Fruit fly (Drosophila melanogaster) whole organism, prepupa: ENCODE measurements around the gene CNMa.

Experiments
- Blimp-1 ChIP-seq: fragments of 200-800 bp; sonication (Bioruptor generic); optimal IDR thresholded peaks from 3 replicates; lab custom pipeline; 2017; ENCODE audit warnings: missing biosample characterization, missing genetic modification characterization, mild to moderate bottlenecking, moderate library complexity, missing genetic modification reagents
- CG10631 ChIP-seq: fragments of 200-800 bp; sonication (Bioruptor generic); optimal IDR thresholded peaks from 2 replicates; lab custom pipeline; 2016; ENCODE audit warnings: missing biosample characterization, missing genetic modification characterization
- CG10669 ChIP-seq: fragments of 200-800 bp; sonication (Bioruptor generic); optimal IDR thresholded peaks from 3 replicates; lab custom pipeline; 2018; ENCODE audit warnings: missing biosample characterization, mild to moderate bottlenecking, missing genetic modification characterization, moderate library complexity
- CG11294 ChIP-seq: fragments of 200-800 bp; sonication (Bioruptor generic); IDR thresholded peaks from 2 replicates; pipeline ENCODE4 v1.3.6; 2022; ENCODE audit warnings: missing biosample characterization, missing genetic modification characterization
- CG11902 ChIP-seq: fragments of 200-800 bp; sonication (Bioruptor generic); optimal IDR thresholded peaks from 3 replicates; lab custom pipeline; 2016; ENCODE audit warnings: missing biosample characterization, missing genetic modification characterization
- CG1621 ChIP-seq: fragments of 200-800 bp; sonication (Bioruptor generic); optimal IDR thresholded peaks from 3 replicates; lab custom pipeline; 2018; ENCODE audit warnings: missing biosample characterization, mild to moderate bottlenecking, missing genetic modification characterization
- CG16779 ChIP-seq: fragments of 200-800 bp; sonication (Bioruptor generic); optimal IDR thresholded peaks from 3 replicates; lab custom pipeline; 2017; ENCODE audit warnings: missing biosample characterization, mild to moderate bottlenecking, missing genetic modification characterization
- CG3032 ChIP-seq: fragments of 200-800 bp; optimal IDR thresholded peaks from 2 replicates; lab custom pipeline; 2019; ENCODE audit warnings: missing biosample characterization, mild to moderate bottlenecking, missing genetic modification characterization, moderate library complexity
- CG31627 ChIP-seq: fragments of 200-800 bp; sonication (Bioruptor generic); optimal IDR thresholded peaks from 3 replicates; lab custom pipeline; 2016; ENCODE audit warnings: missing biosample characterization, missing genetic modification characterization
- CG34406 ChIP-seq: fragments of 200-800 bp; sonication (Bioruptor generic); optimal IDR thresholded peaks from 3 replicates; lab custom pipeline; 2016; ENCODE audit warnings: missing biosample characterization, missing genetic modification characterization
- CG3919 ChIP-seq: fragments of 200-800 bp; sonication (Bioruptor generic); optimal IDR thresholded peaks from 3 replicates; lab custom pipeline; 2016; ENCODE audit warnings: missing biosample characterization, missing genetic modification characterization
- CG4318 ChIP-seq: fragments of 200-800 bp; sonication (Bioruptor generic); optimal IDR thresholded peaks from 3 replicates; lab custom pipeline; 2017; ENCODE audit warnings: missing biosample characterization, mild to moderate bottlenecking, missing genetic modification characterization
- CG6792 ChIP-seq: fragments of 200-800 bp; sonication (Bioruptor generic); optimal IDR thresholded peaks from 3 replicates; lab custom pipeline; 2016; ENCODE audit warnings: missing biosample characterization, missing genetic modification characterization
- CG6808 ChIP-seq: fragments of 200-800 bp; sonication (Bioruptor generic); optimal IDR thresholded peaks from 3 replicates; lab custom pipeline; 2017; ENCODE audit warnings: missing biosample characterization, missing genetic modification characterization, mild to moderate bottlenecking, moderate library complexity, missing genetic modification reagents
- CG6854 ChIP-seq: fragments of 200-800 bp; sonication (Bioruptor generic); optimal IDR thresholded peaks from 2 replicates; lab custom pipeline; 2017; ENCODE audit warnings: missing biosample characterization, mild to moderate bottlenecking, missing genetic modification characterization
- CG7368 ChIP-seq: fragments of 200-800 bp; sonication (Bioruptor generic); optimal IDR thresholded peaks from 3 replicates; lab custom pipeline; 2016; ENCODE audit warnings: missing biosample characterization, missing genetic modification characterization
- CG8119 ChIP-seq: fragments of 200-800 bp; sonication (Bioruptor generic); IDR thresholded peaks from 3 replicates; pipeline ENCODE4 v1.3.6; 2022; ENCODE audit warnings: missing biosample characterization, missing genetic modification characterization
- CG8319 ChIP-seq: fragments of 200-800 bp; sonication (Bioruptor generic); optimal IDR thresholded peaks from 3 replicates; lab custom pipeline; 2016; ENCODE audit warnings: missing biosample characterization, missing genetic modification characterization
- CG8632 ChIP-seq: fragments of 200-800 bp; sonication (Bioruptor generic); optimal IDR thresholded peaks from 3 replicates; lab custom pipeline; 2016; ENCODE audit warnings: missing biosample characterization, missing genetic modification characterization
- CG9139 ChIP-seq: fragments of 200-800 bp; sonication (Bioruptor generic); optimal IDR thresholded peaks from 3 replicates; lab custom pipeline; 2017; ENCODE audit warnings: missing biosample characterization, mild to moderate bottlenecking, missing genetic modification characterization
- Eip75B ChIP-seq: fragments of 200-800 bp; sonication (Bioruptor generic); optimal IDR thresholded peaks from 3 replicates; lab custom pipeline; 2016; ENCODE audit warnings: missing biosample characterization, missing genetic modification characterization
- Ets21C ChIP-seq: fragments of 200-800 bp; sonication (Bioruptor generic); optimal IDR thresholded peaks from 3 replicates; lab custom pipeline; 2016; ENCODE audit warnings: missing biosample characterization, missing genetic modification characterization
- Ets96B ChIP-seq: fragments of 200-800 bp; optimal IDR thresholded peaks from 2 replicates; lab custom pipeline; 2019; ENCODE audit warnings: missing biosample characterization, mild to moderate bottlenecking, missing genetic modification characterization, moderate library complexity
- Hr38 ChIP-seq: sonication (Bioruptor generic); optimal IDR thresholded peaks from 2 replicates; lab custom pipeline; 2016; ENCODE audit warnings: missing biosample characterization, missing genetic modification characterization
- Hr39 ChIP-seq: fragments of 200-800 bp; sonication (Bioruptor generic); optimal IDR thresholded peaks from 2 replicates; lab custom pipeline; 2016; ENCODE audit warnings: missing biosample characterization, missing genetic modification characterization
- Hr4 ChIP-seq: fragments of 200-800 bp; sonication (Bioruptor generic); optimal IDR thresholded peaks from 3 replicates; lab custom pipeline; 2016; ENCODE audit warnings: missing biosample characterization, missing genetic modification characterization
- Lpt ChIP-seq: fragments of 200-800 bp; sonication (Bioruptor generic); optimal IDR thresholded peaks from 3 replicates; lab custom pipeline; 2016; ENCODE audit warnings: missing biosample characterization, missing genetic modification characterization
- Met ChIP-seq: fragments of 200-800 bp; sonication (Bioruptor generic); optimal IDR thresholded peaks from 3 replicates; lab custom pipeline; 2016; ENCODE audit warnings: missing biosample characterization, missing genetic modification characterization
- Smox ChIP-seq: fragments of 200-800 bp; sonication (Bioruptor generic); optimal IDR thresholded peaks from 3 replicates; lab custom pipeline; 2016; ENCODE audit warnings: missing biosample characterization, missing genetic modification characterization
- Sox102F ChIP-seq: fragments of 200-800 bp; sonication (Bioruptor generic); optimal IDR thresholded peaks from 2 replicates; lab custom pipeline; 2016; ENCODE audit warnings: missing biosample characterization, mild to moderate bottlenecking, missing genetic modification characterization
- Sox14 ChIP-seq: fragments of 200-800 bp; sonication (Bioruptor generic); optimal IDR thresholded peaks from 3 replicates; lab custom pipeline; 2016; ENCODE audit warnings: missing biosample characterization, missing genetic modification characterization
- Sox15 ChIP-seq: fragments of 200-800 bp; sonication (Bioruptor generic); optimal IDR thresholded peaks from 3 replicates; lab custom pipeline; 2016; ENCODE audit warnings: missing biosample characterization, missing genetic modification characterization
- achi ChIP-seq: fragments of 200-800 bp; sonication (Bioruptor generic); optimal IDR thresholded peaks from 3 replicates; lab custom pipeline; 2016; ENCODE audit warnings: missing biosample characterization, missing genetic modification characterization
- acj6 ChIP-seq: fragments of 200-800 bp; sonication (Bioruptor generic); optimal IDR thresholded peaks from 3 replicates; lab custom pipeline; 2016; ENCODE audit warnings: missing biosample characterization, missing genetic modification characterization
- cyc ChIP-seq: fragments of 200-800 bp; sonication (Bioruptor generic); optimal IDR thresholded peaks from 3 replicates; lab custom pipeline; 2016; ENCODE audit warnings: missing biosample characterization, missing genetic modification characterization
- dac ChIP-seq: fragments of 200-800 bp; sonication (Bioruptor generic); optimal IDR thresholded peaks from 2 replicates; lab custom pipeline; 2017; ENCODE audit warnings: missing biosample characterization, mild to moderate bottlenecking, missing genetic modification characterization
- dsx ChIP-seq: fragments of 200-800 bp; optimal IDR thresholded peaks from 3 replicates; lab custom pipeline; 2019; ENCODE audit warnings: missing biosample characterization, mild to moderate bottlenecking, missing genetic modification characterization, moderate library complexity; ENCODE audit not compliant: poor library complexity, severe bottlenecking
- eg ChIP-seq: fragments of 200-800 bp; sonication (Bioruptor generic); IDR thresholded peaks from 3 replicates; pipeline ENCODE4 v1.3.6; 2022; ENCODE audit warnings: missing biosample characterization, missing genetic modification characterization
- esn ChIP-seq: fragments of 200-800 bp; sonication (Bioruptor generic); optimal IDR thresholded peaks from 2 replicates; lab custom pipeline; 2016; ENCODE audit warnings: missing biosample characterization, mild to moderate bottlenecking, missing genetic modification characterization, moderate library complexity
- fd59A ChIP-seq: fragments of 200-800 bp; sonication (Bioruptor generic); optimal IDR thresholded peaks from 2 replicates; lab custom pipeline; 2017; ENCODE audit warnings: missing biosample characterization, mild to moderate bottlenecking, missing genetic modification characterization, missing genetic modification reagents
- fkh ChIP-seq: fragments of 200-800 bp; sonication (Bioruptor generic); optimal IDR thresholded peaks from 3 replicates; lab custom pipeline; 2017; ENCODE audit warnings: missing biosample characterization, mild to moderate bottlenecking, missing genetic modification characterization, moderate library complexity
- lz ChIP-seq: fragments of 200-800 bp; sonication (Bioruptor generic); optimal IDR thresholded peaks from 3 replicates; lab custom pipeline; 2016; ENCODE audit warnings: missing biosample characterization, missing genetic modification characterization
- net ChIP-seq: fragments of 200-800 bp; sonication (Bioruptor generic); optimal IDR thresholded peaks from 3 replicates; lab custom pipeline; 2016; ENCODE audit warnings: missing biosample characterization, missing genetic modification characterization
- pdm3 ChIP-seq: fragments of 200-800 bp; sonication (Bioruptor generic); optimal IDR thresholded peaks from 3 replicates; lab custom pipeline; 2016; ENCODE audit warnings: missing biosample characterization, missing genetic modification characterization
- salr ChIP-seq, 2 experiments: fragments of 200-800 bp; sonication (Bioruptor generic); optimal IDR thresholded peaks; 3 replicates each; lab custom pipeline; 2016 to 2018; ENCODE audit warnings: missing biosample characterization in 2 of 2, missing genetic modification characterization in 2 of 2, mild to moderate bottlenecking in 1 of 2
- svp ChIP-seq: fragments of 200-800 bp; sonication (Bioruptor generic); peaks from one replicate; lab custom pipeline; 2016; ENCODE audit warnings: missing biosample characterization, missing genetic modification characterization
- vri ChIP-seq: fragments of 200-800 bp; sonication (Bioruptor generic); optimal IDR thresholded peaks from 3 replicates; lab custom pipeline; 2016; ENCODE audit warnings: missing biosample characterization, mild to moderate bottlenecking, missing genetic modification characterization

CNMa gene

DNA sequence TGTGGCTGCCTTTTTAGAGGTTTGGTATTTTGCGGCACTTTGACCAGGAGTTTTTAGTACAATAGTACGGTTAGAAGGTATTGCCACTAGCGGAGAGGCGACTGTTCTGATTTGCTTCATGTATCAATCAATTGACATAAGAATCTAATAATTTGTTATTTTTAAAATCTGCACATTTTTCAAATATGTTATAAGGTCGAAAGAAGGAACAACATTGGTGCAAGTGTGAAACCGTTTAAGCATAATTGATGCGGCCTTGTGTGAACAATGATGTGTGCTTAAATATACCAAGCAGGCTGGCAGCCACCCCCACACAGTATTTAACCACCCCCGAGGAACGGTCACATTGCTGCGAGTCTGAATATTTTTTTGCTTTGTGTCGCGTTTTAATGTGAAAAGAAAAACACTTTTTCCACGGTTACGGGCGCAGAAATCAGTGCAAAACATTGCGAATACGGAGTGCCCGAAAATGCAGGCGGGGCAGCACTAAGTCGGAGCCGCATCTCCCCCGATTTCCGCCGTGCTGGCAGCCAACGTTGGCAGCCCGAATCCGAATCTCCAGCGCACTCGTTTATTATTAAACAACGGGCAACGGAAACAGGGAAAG, 9.8 kb upstream of the CNMa start, which contains the start of the genes HBS1 and CG12025 (continued):
- TF ChIP-seq CG1621 (tag; lab: Kevin White, UChicago) (peak; percentile 69), Sox102F (no peak), Sox14 (GFP tag; lab: Kevin White, UChicago) (peak; percentile 85), CG4318 (no peak), CG6808 (GFP tag; lab: Kevin White, UChicago) (peak; percentile 12), CG11294 (GFP tag; lab: Robert Waterston, UW) (no peak), CG31627 (GFP tag; lab: Kevin White, UChicago) (peak; percentile 73)

DNA sequence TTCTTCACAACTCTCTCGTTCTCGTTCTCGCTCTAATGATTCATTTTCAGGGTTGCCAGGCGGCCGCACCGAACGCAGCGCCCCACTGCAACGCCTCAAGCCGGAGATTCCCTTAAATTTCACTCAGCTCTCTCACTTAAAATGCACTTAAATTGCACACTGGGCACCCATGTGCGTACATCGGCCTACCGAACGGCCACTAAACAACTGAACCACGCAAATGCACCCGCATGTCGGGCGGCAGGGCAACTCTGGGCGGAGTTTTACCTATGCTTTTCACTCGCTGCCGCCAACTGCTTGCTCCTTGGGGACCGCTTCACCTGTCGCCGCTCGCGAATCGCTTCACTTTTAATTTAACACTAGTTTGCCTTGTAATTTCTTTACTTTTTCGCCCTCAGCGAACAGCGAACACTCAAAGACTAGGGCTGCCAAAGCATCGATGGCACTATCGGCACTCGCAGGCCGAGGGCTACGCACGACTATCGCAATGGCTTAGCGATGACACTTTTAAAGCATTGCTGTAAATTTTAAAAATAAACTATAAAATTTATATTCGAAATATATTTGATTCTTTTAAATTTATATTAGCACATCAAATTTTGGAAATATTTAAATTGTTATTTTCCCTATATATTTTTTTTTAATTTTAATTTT, 6.5 kb upstream of the CNMa start, which contains the start of gene Rap1:
Rap1 (minus strand) TSS at position 446 of the 654 bp plus-strand sequence.
- TF ChIP-seq esn (GFP tag; lab: Kevin White, UChicago): peak; percentile 56
- TF ChIP-seq Hr4 (GFP tag; lab: Kevin White, UChicago): peak; percentile 17
- no peak for TF ChIP-seq net (GFP tag; lab: Kevin White, UChicago)
- peak; percentile 48 for TF ChIP-seq CG3919 (GFP tag; lab: Kevin White, UChicago)
- TF ChIP-seq lz: peak; percentile 49
- TF ChIP-seq CG10669 (GFP tag; lab: Kevin White, UChicago): peak; percentile 6
- TF ChIP-seq Smox (GFP tag; lab: Kevin White, UChicago): no peak
- TF ChIP-seq Sox102F: no peak
- TF ChIP-seq CG10631 (GFP tag; lab: Kevin White, UChicago): peak; percentile 32
- TF ChIP-seq CG16779 (tag; lab: Kevin White, UChicago): no peak
- no peak; the same call in 1 of the 2 replicates for TF ChIP-seq CG11294 (GFP tag; lab: Robert Waterston, UW)
- TF ChIP-seq achi (GFP tag; lab: Kevin White, UChicago): peak; percentile 31
- peak; percentile 15 for TF ChIP-seq Ets96B (tag; lab: Kevin White, UChicago)
- peak; percentile 18 for TF ChIP-seq Sox15 (GFP tag; lab: Kevin White, UChicago)
- peak; percentile 56 for TF ChIP-seq eg (GFP tag; lab: Robert Waterston, UW)
- TF ChIP-seq acj6 (GFP tag; lab: Kevin White, UChicago): no peak
- TF ChIP-seq fkh (GFP tag; lab: Kevin White, UChicago): no peak
- TF ChIP-seq dac (GFP tag; lab: Kevin White, UChicago): no peak
- TF ChIP-seq Ets21C (GFP tag; lab: Kevin White, UChicago): peak; percentile 3
- peak; percentile 17 for TF ChIP-seq CG11902 (GFP tag; lab: Kevin White, UChicago)
- TF ChIP-seq CG6792: no peak
- TF ChIP-seq CG7368 (GFP tag; lab: Kevin White, UChicago): no peak
- no peak for TF ChIP-seq Hr38 (GFP tag; lab: Kevin White, UChicago)
- TF ChIP-seq CG8119 (GFP tag; lab: Robert Waterston, UW): no peak; the same call in 2 of the 3 replicates
- TF ChIP-seq fd59A (GFP tag; lab: Kevin White, UChicago): no peak
- TF ChIP-seq salr (GFP tag; optimal IDR thresholded peaks at IDR 0.05; lab: Kevin White, UChicago): peak in 1 of 2 experiments; percentile 38
- TF ChIP-seq svp: peak; percentile 21
- peak; percentile 42 for TF ChIP-seq CG8319 (GFP tag; lab: Kevin White, UChicago)
- TF ChIP-seq pdm3 (GFP tag; lab: Kevin White, UChicago): peak; percentile 42
- TF ChIP-seq cyc (GFP tag; lab: Kevin White, UChicago): peak; percentile 42
- TF ChIP-seq Met (GFP tag; lab: Kevin White, UChicago): peak; percentile 40
- TF ChIP-seq Hr39 (GFP tag; lab: Kevin White, UChicago): peak; percentile 49
- TF ChIP-seq CG34406 (GFP tag; lab: Kevin White, UChicago): no peak
- TF ChIP-seq dsx: no peak
- TF ChIP-seq CG4318: no peak
- TF ChIP-seq CG1621 (tag; lab: Kevin White, UChicago): no peak
- TF ChIP-seq CG9139 (GFP tag; lab: Kevin White, UChicago): no peak
- peak; percentile 58 for TF ChIP-seq CG3032 (tag; lab: Kevin White, UChicago)
- TF ChIP-seq CG6854 (GFP tag; lab: Kevin White, UChicago): no peak
- peak; percentile 37 for TF ChIP-seq Blimp-1 (GFP tag; lab: Kevin White, UChicago)
- peak; percentile 53 for TF ChIP-seq Eip75B (GFP tag; lab: Kevin White, UChicago)
- TF ChIP-seq CG31627 (GFP tag; lab: Kevin White, UChicago): peak; percentile 69
- TF ChIP-seq CG6808 (GFP tag; lab: Kevin White, UChicago): peak; percentile 57
- no peak for TF ChIP-seq vri (GFP tag; lab: Kevin White, UChicago)
- TF ChIP-seq CG8632 (GFP tag; lab: Kevin White, UChicago): no peak
- no peak for TF ChIP-seq Lpt (GFP tag; lab: Kevin White, UChicago)
